Worm (Caenorhabditis elegans) whole organism, L1 larva: ENCODE measurements around the gene fipr-3.

Experiments used
- ama-1 ChIP-seq: fragments of 150-350 bp; optimal IDR thresholded peaks from 2 replicates; lab custom pipeline; 2014
- ceh-8 ChIP-seq: fragments of 200-800 bp; sonication (Bioruptor generic); optimal IDR thresholded peaks from 2 replicates; lab custom pipeline; 2018; ENCODE audit warnings: mild to moderate bottlenecking, missing genetic modification characterization, moderate library complexity, missing compliant biosample characterization
- elt-3 ChIP-seq, 6 experiments: fragments of 150-350 bp in 1 of 6; sonication (generic microtip); optimal IDR thresholded peaks; 2 replicates each; lab custom pipeline; 2017 to 2018; ENCODE audit warnings: missing biosample characterization in 6 of 6, missing genetic modification characterization in 6 of 6, inconsistent platforms in 1 of 6
- fkh-10 ChIP-seq: sonication (generic microtip); optimal IDR thresholded peaks from 2 replicates; lab custom pipeline; 2017; ENCODE audit warnings: missing biosample characterization, missing genetic modification reagents, missing genetic modification characterization
- lir-3 ChIP-seq: sonication (generic microtip); optimal IDR thresholded peaks from 2 replicates; lab custom pipeline; 2016; ENCODE audit warnings: mild to moderate bottlenecking, missing genetic modification characterization, moderate library complexity, missing compliant biosample characterization; ENCODE audit not compliant: poor library complexity
- nhr-77 ChIP-seq: fragments of 150-350 bp; optimal IDR thresholded peaks from 2 replicates; lab custom pipeline; 2014; ENCODE audit warnings: missing biosample characterization, missing genetic modification characterization
- rnt-1 ChIP-seq: sonication (generic microtip); optimal IDR thresholded peaks from 2 replicates; lab custom pipeline; 2016; ENCODE audit warnings: mild to moderate bottlenecking, missing genetic modification characterization, moderate library complexity, missing compliant biosample characterization

DNA sequence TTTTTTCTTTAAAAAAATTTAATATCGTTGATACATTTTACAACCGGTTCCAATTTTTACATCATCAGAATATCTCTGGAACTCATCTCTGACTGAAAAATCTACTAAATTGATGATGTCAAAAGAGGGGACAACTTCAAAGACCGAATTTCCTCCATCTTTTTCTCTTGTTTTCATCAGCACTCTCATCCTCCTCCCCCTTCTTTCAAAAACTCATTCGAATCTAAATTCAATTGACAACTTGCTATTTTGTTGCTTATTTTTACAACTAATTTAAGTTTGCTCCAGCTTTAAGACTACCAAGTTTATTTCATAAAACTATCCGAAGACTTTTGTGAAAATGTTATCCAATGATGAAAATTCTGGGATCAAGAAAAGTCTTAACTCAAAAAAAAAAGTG, 24.2 kb upstream of the fipr-3 start:
- TF ChIP-seq lir-3 (no peak), nhr-77 (tag; lab: Kevin White, UChicago) (no peak), rnt-1 (no peak), ceh-8 (GFP tag; lab: Kevin White, UChicago) (no peak), ama-1 (lab: Kevin White, UChicago) (no peak), fkh-10 (GFP tag; lab: Kevin White, UChicago) (peak; percentile 65), elt-3 (tag; optimal IDR thresholded peaks at IDR 0.05; lab: Kevin White, UChicago) (no peak)
